Worm (Caenorhabditis elegans): ENCODE measurements around the gene C15H9.3.

The C15H9.3 gene

DNA sequence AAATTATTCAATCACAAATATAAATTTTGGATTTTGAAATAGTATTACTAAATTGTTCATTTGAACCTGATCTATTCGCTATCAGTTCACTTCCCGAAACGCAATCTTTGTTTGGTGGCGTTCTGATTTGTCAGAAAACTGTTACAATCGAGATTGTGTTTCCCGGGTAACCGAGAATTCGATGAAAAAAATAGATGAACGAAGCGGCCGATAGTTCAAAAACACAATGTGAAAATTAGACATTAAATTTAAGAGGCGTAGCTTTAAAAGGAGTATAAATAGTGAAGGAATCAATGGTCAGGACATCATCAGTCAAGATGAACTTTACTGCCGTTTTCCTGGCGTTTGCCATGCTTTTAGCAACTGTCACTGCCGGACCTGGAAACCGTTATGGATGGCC lies 29.8 kb upstream of the C15H9.3 start, which contains the start of gene C45B2.1:
Gene C45B2.1, plus strand, starts transcription at position 301 of the 400 bp plus-strand sequence.
- TF ChIP-seq ceh-43 (GFP tag; optimal IDR thresholded peaks at IDR 0.05) (no peak), nhr-28 (tag; optimal IDR thresholded peaks at IDR 0.05) (no peak), ztf-11 (tag; optimal IDR thresholded peaks at IDR 0.05) (no peak)

DNA sequence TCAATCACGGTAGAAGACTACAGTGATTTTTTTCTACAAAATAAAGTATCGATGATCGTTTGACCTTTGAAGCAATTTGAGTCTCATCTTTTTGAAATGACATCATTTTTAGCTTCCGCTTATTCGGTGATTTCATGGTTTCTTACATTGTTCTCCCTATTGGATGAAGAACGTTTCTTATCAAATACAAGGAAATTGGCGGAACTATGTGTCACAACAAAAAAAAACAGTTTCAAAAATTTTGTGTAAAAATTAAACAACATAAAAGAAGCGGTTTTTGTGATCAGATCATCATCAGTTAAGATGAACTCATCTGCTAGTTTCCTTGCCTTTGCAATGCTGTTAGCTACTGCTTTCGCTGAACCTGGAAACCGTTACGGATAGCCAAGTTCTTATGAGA lies 27.9 kb upstream of the C15H9.3 start, which contains the start of gene C45B2.8:
Gene C45B2.8, plus strand, starts transcription at position 301 of the 400 bp plus-strand sequence.
- TF ChIP-seq unc-62 (GFP tag; optimal IDR thresholded peaks at IDR 0.05) = no peak

DNA sequence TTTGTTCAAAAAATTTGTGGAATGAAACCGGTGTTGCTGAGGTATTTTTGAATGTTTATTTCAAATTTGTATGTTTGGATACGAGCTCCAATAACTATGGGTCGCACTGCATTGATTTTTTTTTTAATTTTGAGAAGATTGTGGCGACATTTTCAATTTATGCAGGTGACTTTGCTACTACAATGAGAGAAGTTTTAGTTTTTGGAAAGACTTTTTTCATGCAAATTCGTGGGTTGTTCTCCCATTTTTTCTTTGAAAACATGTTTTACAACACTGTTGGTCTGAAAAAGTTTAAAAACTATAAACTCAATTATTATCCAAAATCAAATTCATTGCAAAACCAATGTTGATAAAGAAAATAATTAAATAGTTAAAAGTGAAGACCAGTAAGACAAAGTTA lies 26.9 kb upstream of the C15H9.3 start:
- TF ChIP-seq elt-3 (tag; optimal IDR thresholded peaks at IDR 0.05) = no peak
- TF ChIP-seq sptf-1 (tag; optimal IDR thresholded peaks at IDR 0.05) = no peak
- no peak for TF ChIP-seq ceh-43 (GFP tag; optimal IDR thresholded peaks at IDR 0.05)
- no peak for TF ChIP-seq mls-2 (tag; optimal IDR thresholded peaks at IDR 0.05)
- no peak for TF ChIP-seq blmp-1 (tag; optimal IDR thresholded peaks at IDR 0.05)
- no peak for TF ChIP-seq nhr-76 (tag; optimal IDR thresholded peaks at IDR 0.05)
- TF ChIP-seq tbx-8 (GFP tag; optimal IDR thresholded peaks at IDR 0.05) = no peak
- no peak for TF ChIP-seq drap-1 (GFP tag; optimal IDR thresholded peaks at IDR 0.05)

DNA sequence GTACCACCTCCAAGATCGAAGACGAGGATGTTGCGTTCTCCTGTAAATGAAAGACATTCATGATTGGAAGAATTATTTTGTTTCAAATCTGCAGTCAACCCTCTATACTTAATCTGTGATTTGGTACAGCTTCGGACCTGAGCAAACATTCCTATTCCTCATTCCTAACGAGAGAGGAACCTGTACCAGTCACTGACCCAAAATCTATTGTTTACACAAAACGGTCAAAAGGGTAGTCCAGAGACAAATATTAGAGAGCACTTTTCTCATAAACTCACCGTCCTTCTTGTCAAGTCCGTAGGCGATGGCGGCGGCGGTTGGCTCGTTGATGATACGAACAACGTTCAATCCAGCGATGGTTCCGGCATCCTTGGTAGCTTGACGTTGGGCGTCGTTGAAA lies 24.8 kb upstream of the C15H9.3 start:
- TF ChIP-seq nhr-237 (tag; optimal IDR thresholded peaks at IDR 0.05) = no peak
- no peak for TF ChIP-seq pha-4 (tag; optimal IDR thresholded peaks at IDR 0.05)
- no peak for TF ChIP-seq unc-62 (GFP tag; optimal IDR thresholded peaks at IDR 0.05)
- TF ChIP-seq unc-39 (tag; optimal IDR thresholded peaks at IDR 0.05) = no peak
- TF ChIP-seq M03D4.4 (tag; optimal IDR thresholded peaks at IDR 0.05) = no peak
- no peak for TF ChIP-seq nhr-76 (tag; optimal IDR thresholded peaks at IDR 0.05)
- TF ChIP-seq lsy-2 (tag; optimal IDR thresholded peaks at IDR 0.05) = no peak
- no peak for TF ChIP-seq hlh-1 (tag; optimal IDR thresholded peaks at IDR 0.05)
- no peak for TF ChIP-seq nhr-2 (tag; optimal IDR thresholded peaks at IDR 0.05)
- no peak for TF ChIP-seq bed-3 (GFP tag; optimal IDR thresholded peaks at IDR 0.05)
- TF ChIP-seq nhr-28 (tag; optimal IDR thresholded peaks at IDR 0.05) = no peak

DNA sequence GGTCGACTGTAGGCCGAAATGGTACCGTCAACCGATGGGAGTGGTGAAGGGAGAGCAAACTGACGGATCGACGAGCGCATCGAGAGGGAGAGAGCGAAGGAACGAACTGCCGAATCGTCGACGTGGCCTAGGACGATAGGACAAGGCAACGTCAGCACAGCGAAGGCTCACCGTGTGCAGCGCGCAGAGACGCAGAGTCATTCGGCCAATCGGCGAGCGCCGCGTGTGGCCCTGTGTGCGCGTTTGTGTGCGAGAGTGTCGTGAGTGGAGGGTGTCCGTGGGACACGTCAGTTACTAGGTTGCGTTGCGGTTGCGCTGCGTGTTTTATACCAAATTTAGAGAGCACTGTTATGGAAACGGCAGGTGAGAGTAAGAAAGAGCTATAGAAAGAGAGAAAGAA lies 23.6 kb upstream of the C15H9.3 start, which contains the start of gene hsp-3:
Gene hsp-3, minus strand, starts transcription at position 158 of the 400 bp plus-strand sequence.
- peak; percentile 99 for TF ChIP-seq pha-4 (tag; optimal IDR thresholded peaks at IDR 0.05)
- TF ChIP-seq M03D4.4 (tag; optimal IDR thresholded peaks at IDR 0.05) = peak; percentile 71
- TF ChIP-seq ceh-83 (GFP tag; optimal IDR thresholded peaks at IDR 0.05) = peak; percentile 57
- peak; percentile 46 for TF ChIP-seq tbx-8 (GFP tag; optimal IDR thresholded peaks at IDR 0.05)
- TF ChIP-seq ces-1 (GFP tag; optimal IDR thresholded peaks at IDR 0.05) = peak; percentile 60
- peak; percentile 70 for TF ChIP-seq mls-2 (tag; optimal IDR thresholded peaks at IDR 0.05)
- no peak for TF ChIP-seq snpc-4 (tag; optimal IDR thresholded peaks at IDR 0.05)
- TF ChIP-seq nhr-28 (tag; optimal IDR thresholded peaks at IDR 0.05) = no peak
- TF ChIP-seq drap-1 (GFP tag; optimal IDR thresholded peaks at IDR 0.05) = peak; percentile 85
- TF ChIP-seq sptf-1 (tag; optimal IDR thresholded peaks at IDR 0.05) = peak; percentile 89
- peak; percentile 78 for TF ChIP-seq ham-2 (GFP tag; optimal IDR thresholded peaks at IDR 0.05)
- peak; percentile 96 for TF ChIP-seq ztf-11 (tag; optimal IDR thresholded peaks at IDR 0.05)
- no peak for TF ChIP-seq nhr-76 (tag; optimal IDR thresholded peaks at IDR 0.05)
- no peak for TF ChIP-seq blmp-1 (tag; optimal IDR thresholded peaks at IDR 0.05)
- peak; percentile 93 for TF ChIP-seq mep-1 (tag; optimal IDR thresholded peaks at IDR 0.05)
- TF ChIP-seq unc-39 (tag; optimal IDR thresholded peaks at IDR 0.05) = peak; percentile 95
- no peak for TF ChIP-seq ceh-43 (GFP tag; optimal IDR thresholded peaks at IDR 0.05)
- peak; percentile 77 for TF ChIP-seq unc-120 (tag; optimal IDR thresholded peaks at IDR 0.05; ENCODE audit: poor library complexity, severe bottlenecking)
- peak; percentile 92 for TF ChIP-seq lsy-2 (tag; optimal IDR thresholded peaks at IDR 0.05)
- TF ChIP-seq lin-32 (GFP tag; optimal IDR thresholded peaks at IDR 0.05) = no peak
- peak; percentile 98 for TF ChIP-seq lin-13 (tag; optimal IDR thresholded peaks at IDR 0.05)
- TF ChIP-seq sem-2 (GFP tag; optimal IDR thresholded peaks at IDR 0.05) = no peak
- TF ChIP-seq zip-8 (tag; optimal IDR thresholded peaks at IDR 0.05) = peak; percentile 41
- TF ChIP-seq hlh-1 (tag; optimal IDR thresholded peaks at IDR 0.05) = peak; percentile 53
- peak; percentile 42 for TF ChIP-seq nhr-237 (tag; optimal IDR thresholded peaks at IDR 0.05)
- TF ChIP-seq flh-1 (GFP tag; optimal IDR thresholded peaks at IDR 0.05) = no peak
- TF ChIP-seq unc-62 (GFP tag; optimal IDR thresholded peaks at IDR 0.05) = peak; percentile 88
- peak; percentile 79 for TF ChIP-seq cnd-1 (tag; optimal IDR thresholded peaks at IDR 0.05)
- TF ChIP-seq elt-1 (tag; optimal IDR thresholded peaks at IDR 0.05; ENCODE audit: borderline replicate concordance, insufficient read depth) = peak; percentile 9
- peak; percentile 70 for TF ChIP-seq nhr-2 (tag; optimal IDR thresholded peaks at IDR 0.05)
- TF ChIP-seq elt-3 (tag; optimal IDR thresholded peaks at IDR 0.05) = no peak
- no peak for TF ChIP-seq mab-5 (tag; optimal IDR thresholded peaks at IDR 0.05)
- TF ChIP-seq ceh-39 (tag; optimal IDR thresholded peaks at IDR 0.05) = peak; percentile 92
- TF ChIP-seq bed-3 (GFP tag; optimal IDR thresholded peaks at IDR 0.05) = peak; percentile 21
- peak; percentile 84 for TF ChIP-seq nhr-12 (tag; optimal IDR thresholded peaks at IDR 0.05)

Data from whole organism, mixed stage, embryonic.